Worm (Caenorhabditis elegans) whole organism, late embryonic: ENCODE data around the gene F11G11.5.

Experiments
- C38D4.7 ChIP-seq: fragments of 200-800 bp; sonication (Bioruptor generic); optimal IDR thresholded peaks from 2 replicates; lab custom pipeline; 2018; ENCODE audit warnings: mild to moderate bottlenecking, missing genetic modification characterization, moderate library complexity, missing compliant biosample characterization
- F13H6.1 ChIP-seq: sonication (generic microtip); optimal IDR thresholded peaks from 2 replicates; lab custom pipeline; 2016; ENCODE audit warnings: missing genetic modification characterization, missing compliant biosample characterization
- K02D7.2 ChIP-seq: sonication (generic microtip); optimal IDR thresholded peaks from 2 replicates; lab custom pipeline; 2017; ENCODE audit warnings: mild to moderate bottlenecking, missing genetic modification characterization, missing compliant biosample characterization
- K09A11.1 ChIP-seq: sonication (generic microtip); optimal IDR thresholded peaks from 2 replicates; lab custom pipeline; 2017; ENCODE audit warnings: antibody characterized with exemption, mild to moderate bottlenecking, missing genetic modification characterization, missing compliant biosample characterization; ENCODE audit not compliant: insufficient read depth
- T23F11.4 ChIP-seq: fragments of 200-800 bp; sonication (Bioruptor generic); optimal IDR thresholded peaks from 2 replicates; lab custom pipeline; 2018; ENCODE audit warnings: mild to moderate bottlenecking, missing genetic modification characterization, missing compliant biosample characterization
- ama-1 ChIP-seq: fragments of 150-350 bp; optimal IDR thresholded peaks from 2 replicates; lab custom pipeline; 2014
- ceh-18 ChIP-seq: sonication (generic microtip); optimal IDR thresholded peaks from 2 replicates; lab custom pipeline; 2016; ENCODE audit warnings: missing genetic modification characterization, missing compliant biosample characterization
- ceh-2 ChIP-seq: sonication (generic microtip); optimal IDR thresholded peaks from 2 replicates; lab custom pipeline; 2016; ENCODE audit warnings: missing genotype, missing genetic modification characterization, missing compliant biosample characterization
- ceh-34 ChIP-seq: sonication (generic microtip); optimal IDR thresholded peaks from 2 replicates; lab custom pipeline; 2016; ENCODE audit warnings: mild to moderate bottlenecking, missing genetic modification characterization, missing compliant biosample characterization
- ceh-45 ChIP-seq: fragments of 200-800 bp; sonication (Bioruptor generic); IDR thresholded peaks from 2 replicates; pipeline ENCODE4 v1.3.6; 2022; ENCODE audit warnings: missing genetic modification reagents, missing genetic modification characterization, missing compliant biosample characterization
- ceh-48 ChIP-seq: sonication (generic microtip); optimal IDR thresholded peaks from 2 replicates; lab custom pipeline; 2016; ENCODE audit warnings: missing genetic modification characterization, inconsistent platforms, missing compliant biosample characterization
- ceh-6 ChIP-seq: fragments of 200-800 bp; sonication (Bioruptor generic); optimal IDR thresholded peaks from 2 replicates; lab custom pipeline; 2018; ENCODE audit warnings: mild to moderate bottlenecking, missing genetic modification characterization, missing compliant biosample characterization
- elt-2 ChIP-seq: sonication (generic microtip); optimal IDR thresholded peaks from 2 replicates; lab custom pipeline; 2016; ENCODE audit warnings: missing genetic modification reagents, missing genetic modification characterization, missing compliant biosample characterization
- fax-1 ChIP-seq: sonication (generic microtip); optimal IDR thresholded peaks from 2 replicates; lab custom pipeline; 2016; ENCODE audit warnings: missing genotype, missing genetic modification characterization, missing compliant biosample characterization
- fkh-10 ChIP-seq: fragments of 150-350 bp; optimal IDR thresholded peaks from 2 replicates; lab custom pipeline; 2014; ENCODE audit warnings: missing biosample characterization, missing genetic modification reagents, missing genetic modification characterization
- fkh-6 ChIP-seq: sonication (generic microtip); optimal IDR thresholded peaks from 2 replicates; lab custom pipeline; 2016; ENCODE audit warnings: missing genetic modification characterization, missing compliant biosample characterization
- hlh-13 ChIP-seq: fragments of 200-800 bp; sonication (Bioruptor generic); optimal IDR thresholded peaks from 2 replicates; lab custom pipeline; 2018; ENCODE audit warnings: mild to moderate bottlenecking, missing genetic modification characterization, missing compliant biosample characterization
- hlh-15 ChIP-seq: sonication (generic microtip); optimal IDR thresholded peaks from 2 replicates; lab custom pipeline; 2016; ENCODE audit warnings: missing genetic modification characterization, missing compliant biosample characterization
- hlh-30 ChIP-seq: sonication (generic microtip); optimal IDR thresholded peaks from 2 replicates; lab custom pipeline; 2017; ENCODE audit warnings: antibody characterized with exemption, missing genetic modification characterization, missing compliant biosample characterization; ENCODE audit not compliant: insufficient read depth
- hlh-8 ChIP-seq: sonication (generic microtip); optimal IDR thresholded peaks from 2 replicates; lab custom pipeline; 2016; ENCODE audit warnings: missing genotype, missing genetic modification characterization, missing compliant biosample characterization
- lim-6 ChIP-seq: sonication (generic microtip); optimal IDR thresholded peaks from 2 replicates; lab custom pipeline; 2016; ENCODE audit warnings: missing genetic modification characterization, missing compliant biosample characterization
- madf-2 ChIP-seq: sonication (generic microtip); optimal IDR thresholded peaks from 2 replicates; lab custom pipeline; 2017; ENCODE audit warnings: missing genetic modification characterization, missing compliant biosample characterization
- mec-3 ChIP-seq: sonication (generic microtip); optimal IDR thresholded peaks from 2 replicates; lab custom pipeline; 2016; ENCODE audit warnings: borderline replicate concordance, missing genetic modification characterization, missing compliant biosample characterization
- nfya-1 ChIP-seq: sonication (generic microtip); optimal IDR thresholded peaks from 2 replicates; lab custom pipeline; 2017; ENCODE audit warnings: missing genetic modification characterization, mild to moderate bottlenecking, missing compliant biosample characterization, antibody characterized with exemption, moderate library complexity
- nhr-11 ChIP-seq: fragments of 150-350 bp; optimal IDR thresholded peaks from 2 replicates; lab custom pipeline; 2014; ENCODE audit warnings: missing biosample characterization, missing genetic modification characterization
- nhr-232 ChIP-seq: sonication (generic microtip); optimal IDR thresholded peaks from 2 replicates; lab custom pipeline; 2016; ENCODE audit warnings: missing genetic modification characterization, missing compliant biosample characterization
- npax-4 ChIP-seq: sonication (generic microtip); optimal IDR thresholded peaks from 2 replicates; lab custom pipeline; 2016; ENCODE audit warnings: missing genetic modification characterization, missing compliant biosample characterization
- odd-2 ChIP-seq: sonication (generic microtip); optimal IDR thresholded peaks from 2 replicates; lab custom pipeline; 2017; ENCODE audit warnings: antibody characterized with exemption, mild to moderate bottlenecking, missing genetic modification characterization, missing compliant biosample characterization
- pat-9 ChIP-seq: fragments of 200-800 bp; sonication (Bioruptor generic); optimal IDR thresholded peaks from 2 replicates; lab custom pipeline; 2018; ENCODE audit warnings: mild to moderate bottlenecking, missing genetic modification characterization, moderate library complexity, missing compliant biosample characterization
- pha-4 ChIP-seq: fragments of 150-350 bp; optimal IDR thresholded peaks from 2 replicates; lab custom pipeline; 2018; ENCODE audit warnings: missing biosample characterization, missing genetic modification reagents, missing genetic modification characterization
- ref-2 ChIP-seq: sonication (generic microtip); optimal IDR thresholded peaks from 2 replicates; lab custom pipeline; 2016; ENCODE audit warnings: missing genetic modification characterization, missing compliant biosample characterization
- rnt-1 ChIP-seq: sonication (generic microtip); optimal IDR thresholded peaks from 2 replicates; lab custom pipeline; 2016; ENCODE audit warnings: missing genetic modification characterization, missing compliant biosample characterization
- syd-9 ChIP-seq: sonication (generic microtip); optimal IDR thresholded peaks from 2 replicates; lab custom pipeline; 2016; ENCODE audit warnings: mild to moderate bottlenecking, missing genetic modification characterization, moderate library complexity, missing compliant biosample characterization
- tbx-2 ChIP-seq: sonication (generic microtip); optimal IDR thresholded peaks from 2 replicates; lab custom pipeline; 2016; ENCODE audit warnings: missing genetic modification characterization, missing compliant biosample characterization
- ttx-3 ChIP-seq: sonication (generic microtip); optimal IDR thresholded peaks from 2 replicates; lab custom pipeline; 2016; ENCODE audit warnings: missing genetic modification reagents, missing genetic modification characterization, missing compliant biosample characterization
- unc-42 ChIP-seq: sonication (generic microtip); optimal IDR thresholded peaks from 2 replicates; lab custom pipeline; 2016; ENCODE audit warnings: missing genotype, missing genetic modification characterization, missing compliant biosample characterization
- unc-55 ChIP-seq: sonication (generic microtip); optimal IDR thresholded peaks from 2 replicates; lab custom pipeline; 2017; ENCODE audit warnings: missing biosample characterization, missing genetic modification reagents, missing genetic modification characterization

The F11G11.5 gene

DNA sequence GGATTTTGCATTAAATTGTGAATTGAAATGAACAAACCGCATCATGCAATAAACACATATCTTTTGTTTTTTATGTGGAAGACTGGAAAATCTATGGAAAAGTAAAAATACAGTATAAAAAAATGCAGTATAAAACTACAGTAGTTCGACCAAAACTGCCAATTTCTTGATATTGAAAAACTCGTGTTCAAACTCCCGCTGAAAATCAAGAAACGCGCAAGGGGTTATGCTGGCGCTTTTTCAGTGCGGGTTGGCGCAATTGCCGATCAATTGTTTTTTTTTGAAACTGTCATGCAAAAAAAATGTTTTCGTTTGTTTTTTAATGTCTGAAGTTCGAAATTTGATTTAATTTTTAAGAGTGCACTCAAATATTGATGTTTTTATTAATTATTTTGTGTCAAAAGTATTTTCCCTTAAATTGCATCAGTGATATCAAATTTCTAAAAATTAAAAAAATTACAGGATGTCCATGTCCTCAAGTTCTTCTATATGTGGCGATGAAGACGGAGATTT is 6.1 kb upstream of the F11G11.5 start, which contains the start of gene dnj-9 (continued):
- peak; percentile 6 for TF ChIP-seq nhr-232 (tag; lab: Kevin White, UChicago)
- no peak for TF ChIP-seq ceh-45 (GFP tag; lab: Robert Waterston, UW)
- TF ChIP-seq fkh-6 (tag; lab: Kevin White, UChicago) = no peak
- TF ChIP-seq pha-4 (tag; lab: Kevin White, UChicago) = no peak
- no peak for TF ChIP-seq F13H6.1 (tag; lab: Kevin White, UChicago)
- TF ChIP-seq tbx-2 = peak; percentile 70
- peak; percentile 30 for TF ChIP-seq ceh-48 (tag; lab: Kevin White, UChicago)
- no peak for TF ChIP-seq hlh-15 (tag; lab: Kevin White, UChicago)
- peak; percentile 43 for TF ChIP-seq ceh-6
- TF ChIP-seq T23F11.4 (GFP tag; lab: Kevin White, UChicago) = peak; percentile 40
- no peak for TF ChIP-seq odd-2 (tag; lab: Kevin White, UChicago)
- peak; percentile 38 for TF ChIP-seq rnt-1 (tag; lab: Kevin White, UChicago)
- TF ChIP-seq hlh-8 = peak; percentile 11
- TF ChIP-seq ama-1 (lab: Kevin White, UChicago) = no peak
- TF ChIP-seq C38D4.7 (GFP tag; lab: Kevin White, UChicago) = peak; percentile 24
- no peak for TF ChIP-seq hlh-13 (GFP tag; lab: Kevin White, UChicago)
- peak; percentile 78 for TF ChIP-seq nfya-1 (tag; lab: Kevin White, UChicago)
- TF ChIP-seq ceh-18 (tag; lab: Kevin White, UChicago) = peak; percentile 60
- peak; percentile 64 for TF ChIP-seq hlh-30 (tag; lab: Kevin White, UChicago)
- TF ChIP-seq unc-55 (GFP tag; lab: Kevin White, UChicago) = peak; percentile 52
- TF ChIP-seq elt-2 (tag; lab: Kevin White, UChicago) = peak; percentile 92

DNA sequence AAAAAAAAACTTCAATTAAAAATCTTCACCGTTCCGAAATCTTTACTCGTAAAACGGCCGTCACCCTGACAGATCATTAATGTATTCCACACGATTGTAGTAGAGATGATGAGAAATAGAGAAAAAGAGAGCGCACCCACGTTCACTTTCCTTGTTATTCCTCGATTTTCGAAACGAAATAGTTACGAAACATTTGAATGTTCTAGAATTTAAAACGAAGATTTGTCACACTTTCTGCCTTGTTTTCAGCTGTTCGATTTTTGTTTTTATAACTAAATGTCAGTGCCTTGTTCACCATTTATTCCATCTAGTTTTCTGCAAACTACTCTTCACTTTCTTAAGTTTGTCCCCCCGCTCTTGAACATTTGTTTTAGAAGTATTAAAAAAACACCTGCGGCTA is 3.0 kb upstream of the F11G11.5 start:
- TF ChIP-seq ttx-3 (tag; lab: Kevin White, UChicago) = no peak
- TF ChIP-seq npax-4 (tag; lab: Kevin White, UChicago) = no peak
- no peak for TF ChIP-seq fkh-6 (tag; lab: Kevin White, UChicago)
- no peak for TF ChIP-seq mec-3
- TF ChIP-seq ceh-2 (tag; lab: Kevin White, UChicago) = no peak
- TF ChIP-seq ceh-18 (tag; lab: Kevin White, UChicago) = no peak
- TF ChIP-seq K02D7.2 (tag; lab: Kevin White, UChicago) = no peak
- TF ChIP-seq fax-1 (tag; lab: Kevin White, UChicago) = no peak
- TF ChIP-seq hlh-15 (tag; lab: Kevin White, UChicago) = no peak
- no peak for TF ChIP-seq nhr-232 (tag; lab: Kevin White, UChicago)
- TF ChIP-seq nfya-1 (tag; lab: Kevin White, UChicago) = no peak
- TF ChIP-seq ceh-48 (tag; lab: Kevin White, UChicago) = no peak
- TF ChIP-seq syd-9 (tag; lab: Kevin White, UChicago) = no peak
- no peak for TF ChIP-seq hlh-30 (tag; lab: Kevin White, UChicago)
- no peak for TF ChIP-seq tbx-2
- no peak for TF ChIP-seq hlh-13 (GFP tag; lab: Kevin White, UChicago)
- TF ChIP-seq hlh-8 = no peak
- TF ChIP-seq nhr-11 (tag; lab: Kevin White, UChicago) = no peak
- TF ChIP-seq lim-6 (tag; lab: Kevin White, UChicago) = no peak
- no peak for TF ChIP-seq madf-2

DNA sequence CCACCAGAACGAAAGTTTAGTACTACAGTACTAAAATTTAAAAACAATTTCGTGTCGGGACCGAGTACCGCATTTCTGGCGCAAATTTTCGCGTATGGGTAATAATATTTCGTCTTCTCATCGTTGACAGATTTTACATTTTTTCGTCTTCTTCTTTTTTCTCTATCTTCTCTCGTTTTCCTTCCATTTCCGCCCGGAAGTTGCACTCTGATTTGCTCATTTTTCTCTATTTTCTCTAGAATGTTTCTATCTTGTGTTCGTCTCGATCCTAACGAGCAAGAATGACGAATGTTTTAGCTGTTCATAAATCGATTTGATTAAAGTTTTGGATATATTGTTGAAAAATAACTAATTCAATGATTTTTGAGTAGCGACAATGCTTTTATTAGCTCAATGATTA is 2.2 kb upstream of the F11G11.5 start:
- TF ChIP-seq ref-2 (tag; lab: Kevin White, UChicago) = no peak
- no peak for TF ChIP-seq ceh-34 (tag; lab: Kevin White, UChicago)
- TF ChIP-seq K09A11.1 (tag; lab: Kevin White, UChicago) = no peak
- TF ChIP-seq fkh-10 (GFP tag; lab: Kevin White, UChicago) = no peak
- no peak for TF ChIP-seq pat-9 (tag; lab: Kevin White, UChicago)
- TF ChIP-seq unc-42 (tag; lab: Kevin White, UChicago) = peak; percentile 22
- no peak for TF ChIP-seq hlh-8
